Worm (Caenorhabditis elegans): ENCODE results near the gene F41H10.1.

- TF ChIP-seq lin-13 (GFP tag; optimal IDR thresholded peaks at IDR 0.05) (peak; percentile 59), unc-62 (GFP tag; optimal IDR thresholded peaks at IDR 0.05) (no peak), fos-1 (tag; optimal IDR thresholded peaks at IDR 0.05) (peak; percentile 54)
Measured at ce11 chrIV:5364135-5364609, 18.5 kb upstream of the F41H10.1 start, which contains the start of the genes hda-6 and F41H10.4.
